Fruit fly (Drosophila melanogaster) whole organism, adult: ENCODE results near the gene CG4455.

Source experiments
- CG11617 ChIP-seq: fragments of 200-800 bp; sonication (Bioruptor generic); optimal IDR thresholded peaks from 2 replicates; lab custom pipeline; 2017; ENCODE audit warnings: mild to moderate bottlenecking, missing biosample characterization, missing genetic modification reagents, missing genetic modification characterization
- CG12768 ChIP-seq: fragments of 200-800 bp; sonication (Bioruptor generic); optimal IDR thresholded peaks from 2 replicates; lab custom pipeline; 2017; ENCODE audit warnings: missing biosample characterization, missing genetic modification characterization, mild to moderate bottlenecking, moderate library complexity, missing genetic modification reagents
- CG14711 ChIP-seq: fragments of 200-800 bp; sonication (Bioruptor generic); optimal IDR thresholded peaks from 2 replicates; lab custom pipeline; 2018; ENCODE audit warnings: missing biosample characterization, mild to moderate bottlenecking, missing genetic modification characterization, moderate library complexity
- CG33017 ChIP-seq: fragments of 200-800 bp; sonication (Bioruptor generic); optimal IDR thresholded peaks from 2 replicates; lab custom pipeline; 2018; ENCODE audit warnings: missing biosample characterization, mild to moderate bottlenecking, missing genetic modification characterization, moderate library complexity
- CG7045 ChIP-seq: fragments of 200-800 bp; sonication (Bioruptor generic); optimal IDR thresholded peaks from 2 replicates; lab custom pipeline; 2017; ENCODE audit warnings: missing biosample characterization, mild to moderate bottlenecking, missing genetic modification characterization
- CG7101 ChIP-seq: fragments of 200-800 bp; sonication (Bioruptor generic); optimal IDR thresholded peaks from 2 replicates; lab custom pipeline; 2018; ENCODE audit warnings: missing biosample characterization, mild to moderate bottlenecking, missing genetic modification characterization, moderate library complexity
- bab1 ChIP-seq: fragments of 200-800 bp; sonication (Bioruptor generic); optimal IDR thresholded peaks from 3 replicates; lab custom pipeline; 2019; ENCODE audit warnings: missing biosample characterization, mild to moderate bottlenecking, missing genetic modification characterization, moderate library complexity
- cic ChIP-seq: fragments of 200-800 bp; sonication (Bioruptor generic); optimal IDR thresholded peaks from 2 replicates; lab custom pipeline; 2017; ENCODE audit warnings: missing biosample characterization, mild to moderate bottlenecking, missing genetic modification characterization, moderate library complexity
- kay ChIP-seq: fragments of 200-800 bp; sonication (Bioruptor generic); peaks from one replicate; lab custom pipeline; 2016; ENCODE audit warnings: missing biosample characterization, missing genetic modification characterization, borderline replicate concordance
- ovo ChIP-seq: fragments of 200-800 bp; sonication (Bioruptor generic); optimal IDR thresholded peaks from 2 replicates; lab custom pipeline; 2016; ENCODE audit warnings: missing biosample characterization, missing genetic modification characterization

DNA sequence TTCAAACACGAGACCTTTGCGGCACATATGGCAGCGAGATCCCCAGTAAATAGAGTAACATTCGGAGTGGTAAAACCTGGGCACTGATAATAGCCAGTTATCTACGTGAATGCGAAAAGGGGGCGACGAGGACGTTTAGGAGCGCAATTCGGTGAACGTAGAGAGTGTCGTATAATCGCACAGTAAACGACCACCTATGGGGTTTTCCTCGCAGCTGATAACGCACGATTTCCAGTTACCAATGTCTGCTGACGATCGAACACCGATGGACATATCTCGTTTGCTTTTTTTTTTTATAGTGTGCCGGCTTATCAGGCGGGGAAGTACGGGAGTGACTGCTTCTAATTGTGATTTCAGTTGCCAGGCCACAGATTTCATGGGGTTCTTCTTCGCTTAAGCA, 33.0 kb upstream of the CG4455 start:
- peak; percentile 88 for TF ChIP-seq cic
- peak; percentile 36 for TF ChIP-seq CG33017 (tag; lab: Kevin White, UChicago)
- TF ChIP-seq CG7101 (tag; lab: Kevin White, UChicago): no peak
- no peak for TF ChIP-seq ovo (GFP tag; lab: Kevin White, UChicago)
- peak; percentile 20 for TF ChIP-seq CG7045 (GFP tag; lab: Kevin White, UChicago)
- TF ChIP-seq kay (GFP tag; lab: Kevin White, UChicago): peak; percentile 82
- no peak for TF ChIP-seq CG14711 (tag; lab: Kevin White, UChicago)
- peak; percentile 52 for TF ChIP-seq CG12768 (GFP tag; lab: Kevin White, UChicago)
- no peak for TF ChIP-seq CG11617 (GFP tag; lab: Kevin White, UChicago)
- no peak for TF ChIP-seq bab1 (GFP tag; lab: Kevin White, UChicago)
